Fruit fly (Drosophila melanogaster) whole organism, embryonic: ENCODE data around the gene CG12947.
A peak's percentile ranks its signal among the peaks of the same experiment; 100 is the strongest.

Source experiments
- ATbp ChIP-seq: fragments of 200-800 bp; sonication (Bioruptor generic); optimal IDR thresholded peaks from 2 replicates; lab custom pipeline; 2017; ENCODE audit warnings: missing biosample characterization, mild to moderate bottlenecking, missing genetic modification characterization, missing genetic modification reagents
- Ada2b ChIP-seq: fragments of 200-800 bp; sonication (Bioruptor generic); IDR thresholded peaks from 2 replicates; pipeline ENCODE4 v1.3.6; 2022; ENCODE audit warnings: missing biosample characterization, missing genetic modification characterization
- Atf-2 ChIP-seq: fragments of 200-800 bp; sonication (Bioruptor generic); optimal IDR thresholded peaks from 2 replicates; lab custom pipeline; 2016; ENCODE audit warnings: missing biosample characterization, missing genetic modification characterization
- Atf3 ChIP-seq: fragments of 200-800 bp; sonication (Bioruptor generic); optimal IDR thresholded peaks from 3 replicates; lab custom pipeline; 2016; ENCODE audit warnings: missing biosample characterization, missing genetic modification characterization
- CG1024 ChIP-seq: fragments of 200-800 bp; sonication (Bioruptor generic); IDR thresholded peaks from 2 replicates; pipeline ENCODE4 v1.3.6; 2022; ENCODE audit warnings: missing biosample characterization, missing genetic modification characterization
- CG10462 ChIP-seq: fragments of 200-800 bp; sonication (Bioruptor generic); optimal IDR thresholded peaks from 2 replicates; lab custom pipeline; 2016; ENCODE audit warnings: missing biosample characterization, missing genetic modification characterization
- CG10565 ChIP-seq: fragments of 200-800 bp; sonication (Bioruptor generic); optimal IDR thresholded peaks from 3 replicates; lab custom pipeline; 2016; ENCODE audit warnings: missing biosample characterization, mild to moderate bottlenecking, missing genetic modification characterization
- CG11093 ChIP-seq: fragments of 200-800 bp; sonication (Bioruptor generic); IDR thresholded peaks from 3 replicates; pipeline ENCODE4 v1.3.6; 2022; ENCODE audit warnings: missing biosample characterization, missing genetic modification characterization
- CG11560 ChIP-seq: fragments of 200-800 bp; sonication (Bioruptor generic); IDR thresholded peaks from 3 replicates; pipeline ENCODE4 v1.3.6; 2022; ENCODE audit warnings: missing biosample characterization, missing genetic modification characterization
- CG12236 ChIP-seq: fragments of 200-800 bp; sonication (Bioruptor generic); optimal IDR thresholded peaks from 2 replicates; lab custom pipeline; 2016; ENCODE audit warnings: missing biosample characterization, missing genetic modification characterization
- CG13296 ChIP-seq: fragments of 200-800 bp; sonication (Bioruptor generic); optimal IDR thresholded peaks from 3 replicates; lab custom pipeline; 2018; ENCODE audit warnings: missing biosample characterization, mild to moderate bottlenecking, missing genetic modification characterization
- CG14965 ChIP-seq: fragments of 200-800 bp; sonication (Bioruptor generic); optimal IDR thresholded peaks from 2 replicates; lab custom pipeline; 2016; ENCODE audit warnings: missing biosample characterization, missing genetic modification characterization, borderline replicate concordance
- CG16815 ChIP-seq: fragments of 200-800 bp; sonication (Bioruptor generic); optimal IDR thresholded peaks from 3 replicates; lab custom pipeline; 2017; ENCODE audit warnings: missing biosample characterization, mild to moderate bottlenecking, missing genetic modification characterization
- CG18619 ChIP-seq: fragments of 200-800 bp; sonication (Bioruptor generic); optimal IDR thresholded peaks from 3 replicates; lab custom pipeline; 2017; ENCODE audit warnings: missing biosample characterization, mild to moderate bottlenecking, missing genetic modification characterization
- CG2202 ChIP-seq: fragments of 200-800 bp; sonication (Bioruptor generic); optimal IDR thresholded peaks from 2 replicates; lab custom pipeline; 2018; ENCODE audit warnings: missing biosample characterization, mild to moderate bottlenecking, missing genetic modification characterization
- CG30020 ChIP-seq: fragments of 200-800 bp; optimal IDR thresholded peaks from 2 replicates; lab custom pipeline; 2019; ENCODE audit warnings: missing biosample characterization, mild to moderate bottlenecking, missing genetic modification characterization, moderate library complexity
- CG30431 ChIP-seq: fragments of 200-800 bp; sonication (Bioruptor generic); optimal IDR thresholded peaks from 2 replicates; lab custom pipeline; 2017; ENCODE audit warnings: missing biosample characterization, missing genetic modification characterization
- CG31365 ChIP-seq: fragments of 200-800 bp; sonication (Bioruptor generic); optimal IDR thresholded peaks from 2 replicates; lab custom pipeline; 2018; ENCODE audit warnings: missing biosample characterization, mild to moderate bottlenecking, missing genetic modification characterization
- CG3726 ChIP-seq: fragments of 200-800 bp; sonication (Bioruptor generic); IDR thresholded peaks from 3 replicates; pipeline ENCODE4, ENCODE4 v1.3.6; 2022; ENCODE audit warnings: missing biosample characterization, missing genetic modification characterization
- CG4707 ChIP-seq: fragments of 200-800 bp; sonication (Bioruptor generic); optimal IDR thresholded peaks from 2 replicates; lab custom pipeline; 2018; ENCODE audit warnings: missing biosample characterization, mild to moderate bottlenecking, missing genetic modification characterization, moderate library complexity
- CG4820 ChIP-seq: fragments of 200-800 bp; sonication (Bioruptor generic); optimal IDR thresholded peaks from 3 replicates; lab custom pipeline; 2016; ENCODE audit warnings: missing biosample characterization, missing genetic modification characterization
- CG6175 ChIP-seq: fragments of 200-800 bp; sonication (Bioruptor generic); IDR thresholded peaks from 3 replicates; pipeline ENCODE4 v1.3.6; 2022; ENCODE audit warnings: missing biosample characterization, missing genetic modification characterization
- CG7372 ChIP-seq: fragments of 200-800 bp; sonication (Bioruptor generic); IDR thresholded peaks from 2 replicates; pipeline ENCODE4 v1.3.6; 2022; ENCODE audit warnings: missing biosample characterization, missing genetic modification characterization
- CHES-1-like ChIP-seq: fragments of 200-800 bp; sonication (Bioruptor generic); optimal IDR thresholded peaks from 2 replicates; lab custom pipeline; 2016; ENCODE audit warnings: missing biosample characterization, missing genetic modification characterization
- CoRest ChIP-seq: fragments of 200-800 bp; sonication (Bioruptor generic); optimal IDR thresholded peaks from 3 replicates; lab custom pipeline; 2018; ENCODE audit warnings: missing biosample characterization, mild to moderate bottlenecking, missing genetic modification characterization, moderate library complexity
- D19B ChIP-seq: fragments of 200-800 bp; sonication (Bioruptor generic); optimal IDR thresholded peaks from 2 replicates; lab custom pipeline; 2017; ENCODE audit warnings: missing biosample characterization, mild to moderate bottlenecking, missing genetic modification characterization
- Dip3 ChIP-seq: fragments of 200-800 bp; sonication (Bioruptor generic); optimal IDR thresholded peaks from 3 replicates; lab custom pipeline; 2016; ENCODE audit warnings: missing biosample characterization, missing genetic modification characterization
- Hmr ChIP-seq: fragments of 200-800 bp; sonication (Bioruptor generic); optimal IDR thresholded peaks from 3 replicates; lab custom pipeline; 2017; ENCODE audit warnings: mild to moderate bottlenecking, missing biosample characterization, missing genetic modification reagents, missing genetic modification characterization
- Lhr ChIP-seq: fragments of 200-800 bp; sonication (Bioruptor generic); optimal IDR thresholded peaks from 3 replicates; lab custom pipeline; 2017; ENCODE audit warnings: mild to moderate bottlenecking, missing biosample characterization, missing genetic modification reagents, missing genetic modification characterization
- Max ChIP-seq: fragments of 200-800 bp; sonication (Bioruptor generic); optimal IDR thresholded peaks from 2 replicates; lab custom pipeline; 2016; ENCODE audit warnings: missing biosample characterization, mild to moderate bottlenecking, missing genetic modification characterization
- Rx ChIP-seq: fragments of 200-800 bp; sonication (Bioruptor generic); IDR thresholded peaks from 2 replicates; pipeline ENCODE4 v1.3.6; 2022; ENCODE audit warnings: missing biosample characterization, missing genetic modification characterization
- Vsx1 ChIP-seq: fragments of 200-800 bp; sonication (Bioruptor generic); optimal IDR thresholded peaks from 2 replicates; lab custom pipeline; 2017; ENCODE audit warnings: missing biosample characterization, mild to moderate bottlenecking, missing genetic modification characterization, missing genetic modification reagents
- Xrp1 ChIP-seq: fragments of 200-800 bp; sonication (Bioruptor generic); IDR thresholded peaks from 2 replicates; pipeline ENCODE4 v1.3.6; 2022; ENCODE audit warnings: missing biosample characterization, missing genetic modification characterization
- az2 ChIP-seq: fragments of 200-800 bp; sonication (Bioruptor generic); optimal IDR thresholded peaks from 3 replicates; lab custom pipeline; 2016; ENCODE audit warnings: missing biosample characterization, missing genetic modification characterization
- bbx ChIP-seq: fragments of 200-800 bp; sonication (Bioruptor generic); IDR thresholded peaks from 2 replicates; pipeline ENCODE4 v1.3.6; 2022; ENCODE audit warnings: missing biosample characterization, missing genetic modification characterization; ENCODE audit not compliant: partially characterized antibody
- fd102C ChIP-seq: fragments of 200-800 bp; sonication (Bioruptor generic); optimal IDR thresholded peaks from 2 replicates; lab custom pipeline; 2018; ENCODE audit warnings: missing biosample characterization, mild to moderate bottlenecking, missing genetic modification characterization, moderate library complexity
- hkb ChIP-seq, 2 experiments: fragments of 200-800 bp in 1 of 2; fragments of >200 bp in 1 of 2; sonication (Bioruptor generic) in 1 of 2; IDR thresholded peaks in 1 of 2; optimal IDR thresholded peaks in 1 of 2; 2 replicates each; pipeline versions ENCODE4 v1.3.6 to Lab custom; 2017 to 2022; ENCODE audit warnings: missing biosample characterization in 1 of 2, missing genetic modification characterization in 1 of 2
- kay ChIP-seq: fragments of 200-800 bp; sonication (Bioruptor generic); optimal IDR thresholded peaks from 2 replicates; lab custom pipeline; 2016; ENCODE audit warnings: missing biosample characterization, missing genetic modification characterization
- kni ChIP-seq: fragments of 200-800 bp; sonication (Bioruptor generic); optimal IDR thresholded peaks from 3 replicates; lab custom pipeline; 2017; ENCODE audit warnings: mild to moderate bottlenecking, missing biosample characterization, missing genetic modification reagents, missing genetic modification characterization
- nmo ChIP-seq: fragments of 200-800 bp; sonication (Bioruptor generic); optimal IDR thresholded peaks from 2 replicates; lab custom pipeline; 2018; ENCODE audit warnings: missing biosample characterization, mild to moderate bottlenecking, missing genetic modification characterization, moderate library complexity
- pfk ChIP-seq: fragments of 200-800 bp; sonication (Bioruptor generic); optimal IDR thresholded peaks from 2 replicates; lab custom pipeline; 2018; ENCODE audit warnings: missing biosample characterization, mild to moderate bottlenecking, missing genetic modification characterization, moderate library complexity
- pnt ChIP-seq: fragments of 200-800 bp; sonication (Bioruptor generic); optimal IDR thresholded peaks from 3 replicates; lab custom pipeline; 2016; ENCODE audit warnings: missing biosample characterization, missing genetic modification characterization
- prd ChIP-seq, 3 experiments: fragments of >200 bp in 2 of 3; fragments of 200-800 bp in 1 of 3; sonication (Bioruptor generic) in 1 of 3; optimal IDR thresholded peaks in 2 of 3; IDR thresholded peaks in 1 of 3; 2 replicates in 2 of 3; 3 replicates in 1 of 3; pipeline versions ENCODE4 v1.3.6 to Lab custom; 2017 to 2022; ENCODE audit warnings: missing biosample characterization in 1 of 3, missing genetic modification characterization in 1 of 3
- run ChIP-seq: fragments of 200-800 bp; sonication (Bioruptor generic); optimal IDR thresholded peaks from 3 replicates; lab custom pipeline; 2018; ENCODE audit warnings: missing biosample characterization, mild to moderate bottlenecking, missing genetic modification characterization
- slbo ChIP-seq: fragments of 200-800 bp; sonication (Bioruptor generic); IDR thresholded peaks from 2 replicates; pipeline ENCODE4 v1.3.6; 2022; ENCODE audit warnings: missing biosample characterization, missing genetic modification characterization
- tin ChIP-seq: fragments of 200-800 bp; sonication (Bioruptor generic); optimal IDR thresholded peaks from 3 replicates; lab custom pipeline; 2016; ENCODE audit warnings: missing biosample characterization, missing genetic modification characterization
- vfl ChIP-seq: fragments of 200-800 bp; sonication (Bioruptor generic); optimal IDR thresholded peaks from 2 replicates; lab custom pipeline; 2016; ENCODE audit warnings: missing biosample characterization, missing genetic modification characterization
- vnd ChIP-seq: fragments of 200-800 bp; sonication (Bioruptor generic); IDR thresholded peaks from 3 replicates; pipeline ENCODE4 v1.3.6; 2022; ENCODE audit warnings: missing biosample characterization, missing genetic modification characterization; ENCODE audit not compliant: partially characterized antibody

The CG12947 gene

DNA sequence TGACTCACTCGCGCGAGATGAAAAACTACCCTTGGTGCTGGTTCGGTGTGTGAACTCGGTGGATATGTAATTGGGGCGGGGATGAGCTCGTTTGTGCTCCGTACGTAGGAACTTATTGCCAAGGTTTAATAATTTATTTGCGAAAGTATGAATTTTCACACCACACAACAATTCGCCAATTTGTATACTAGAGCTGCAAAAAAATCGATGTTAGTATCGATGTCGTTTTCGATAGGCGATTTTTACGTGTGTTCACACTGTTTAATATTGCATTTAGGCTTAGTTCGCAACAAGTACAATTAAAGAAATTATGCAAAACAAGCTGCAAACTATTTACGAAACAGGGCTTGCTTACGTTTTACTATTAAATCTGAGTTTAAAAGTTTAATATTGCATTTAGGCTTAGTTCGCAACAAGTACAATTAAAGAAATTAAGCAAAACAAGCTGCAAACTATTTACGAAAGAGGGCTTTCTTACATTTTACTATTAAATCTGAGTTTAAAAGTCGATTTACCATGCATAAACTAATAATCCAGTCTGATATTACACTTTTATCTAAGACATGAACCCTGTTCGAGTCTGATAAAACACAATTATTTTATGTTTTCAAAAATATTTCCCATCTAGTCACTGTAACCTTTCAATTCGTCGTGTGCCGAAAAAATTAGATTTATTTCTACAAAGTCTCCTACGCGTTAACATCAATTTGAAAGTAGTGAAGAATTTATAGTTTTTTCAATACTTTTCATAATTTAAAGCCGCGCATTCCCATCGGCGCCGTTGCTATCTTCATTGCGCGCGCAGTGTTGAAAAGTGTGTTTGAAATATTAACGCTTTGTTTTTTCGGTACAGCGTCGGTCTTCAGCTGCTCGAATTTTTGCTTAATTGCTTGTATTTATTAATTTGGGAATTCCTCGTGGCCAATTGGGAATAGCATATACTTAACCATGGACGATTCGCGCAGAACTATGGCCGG lies 16.6 kb upstream of the CG12947 start, which contains the start of the genes Snap24 and CG8478:
Snap24 (minus strand) TSS at position 196 of the 977 bp plus-strand sequence.
CG8478 (plus strand) TSS at position 696 of the 977 bp plus-strand sequence.
- TF ChIP-seq tin (GFP tag; lab: Kevin White, UChicago) (no peak), CG30431 (GFP tag; lab: Kevin White, UChicago) (no peak), nmo (GFP tag; lab: Kevin White, UChicago) (peak; percentile 37), CG30020 (tag; lab: Kevin White, UChicago) (peak; percentile 84), prd (optimal IDR thresholded peaks at IDR 0.05; lab: Kevin White, UChicago) (no peak), prd (GFP tag; IDR thresholded peaks at IDR 0.05; lab: Robert Waterston, UW) (no peak), CG18619 (no peak), vnd (GFP tag; lab: Robert Waterston, UW) (peak; percentile 73; the same call in 2 of the 3 replicates), Atf-2 (GFP tag; lab: Kevin White, UChicago) (no peak), Xrp1 (no peak), CG11560 (tag; lab: Robert Waterston, UW) (no peak), CG7372 (GFP tag; lab: Robert Waterston, UW) (no peak), Hmr (GFP tag; lab: Kevin White, UChicago) (no peak), kni (GFP tag; lab: Kevin White, UChicago) (no peak), pfk (GFP tag; lab: Kevin White, UChicago) (no peak), Dip3 (GFP tag; lab: Kevin White, UChicago) (no peak), CG3726 (GFP tag; lab: Robert Waterston, UW) (no peak), Ada2b (GFP tag; lab: Robert Waterston, UW) (no peak), D19B (GFP tag; lab: Kevin White, UChicago) (no peak), CG2202 (no peak), Lhr (GFP tag; lab: Kevin White, UChicago) (no peak), CG13296 (no peak), CG4707 (GFP tag; lab: Kevin White, UChicago) (no peak), Vsx1 (GFP tag; lab: Kevin White, UChicago) (no peak), CHES-1-like (no peak), fd102C (GFP tag; lab: Kevin White, UChicago) (no peak), Rx (no peak), CG1024 (GFP tag; lab: Robert Waterston, UW) (no peak), run (tag; lab: Kevin White, UChicago) (no peak), hkb (optimal IDR thresholded peaks at IDR 0.05; lab: Kevin White, UChicago) (no peak), hkb (GFP tag; IDR thresholded peaks at IDR 0.05; lab: Robert Waterston, UW) (no peak), CoRest (tag; lab: Kevin White, UChicago) (peak; percentile 15), vfl (GFP tag; lab: Kevin White, UChicago) (no peak), Atf3 (GFP tag; lab: Kevin White, UChicago) (no peak), CG14965 (no peak), ATbp (no peak), pnt (GFP tag; lab: Kevin White, UChicago) (no peak), CG10565 (GFP tag; lab: Kevin White, UChicago) (no peak), CG12236 (GFP tag; lab: Kevin White, UChicago) (no peak), CG6175 (GFP tag; lab: Robert Waterston, UW) (no peak), CG10462 (GFP tag; lab: Kevin White, UChicago) (no peak), bbx (GFP tag; lab: Robert Waterston, UW) (peak; percentile 82), CG11093 (GFP tag; lab: Robert Waterston, UW) (no peak), slbo (peak; percentile 12; the same call in 1 of the 2 replicates), CG31365 (tag; lab: Kevin White, UChicago) (no peak), CG16815 (GFP tag; lab: Kevin White, UChicago) (no peak), az2 (no peak), Max (no peak), CG4820 (GFP tag; lab: Kevin White, UChicago) (no peak), kay (GFP tag; lab: Kevin White, UChicago) (peak; percentile 85)
